Worm (Caenorhabditis elegans): Measurements from ENCODE around the gene madd-2.

DNA sequence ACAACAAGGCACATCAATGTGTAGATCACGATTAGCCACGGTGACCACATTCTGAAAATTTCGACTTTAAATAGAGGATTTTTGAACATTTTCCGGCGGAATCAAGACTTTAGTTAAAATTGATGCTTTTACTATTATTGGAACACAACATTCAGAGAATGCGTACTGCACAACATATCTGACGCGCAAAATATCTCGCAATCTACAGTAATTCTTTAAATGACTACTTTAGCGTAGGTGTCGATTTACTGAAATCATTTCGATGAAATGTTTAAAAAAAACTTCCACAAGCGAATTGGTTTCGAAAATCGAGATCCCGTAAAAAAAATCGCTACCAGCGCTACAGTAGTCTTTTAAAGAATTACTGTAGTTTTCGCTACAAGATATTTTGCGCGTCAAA is 14.7 kb downstream of the madd-2 start, which contains the start of gene Y50D4A.10:
- TF ChIP-seq ets-7 (tag; optimal IDR thresholded peaks at IDR 0.05), result no peak
- no peak for TF ChIP-seq flt-1 (GFP tag; IDR thresholded peaks at IDR 0.05)
- TF ChIP-seq F13C5.2 (tag; optimal IDR thresholded peaks at IDR 0.05), result no peak
- no peak for TF ChIP-seq sea-1 (GFP tag; conservative IDR thresholded peaks at IDR 0.05)
- no peak for TF ChIP-seq aly-1 (tag; optimal IDR thresholded peaks at IDR 0.05)
- no peak for TF ChIP-seq ama-1 (optimal IDR thresholded peaks at IDR 0.05)
- no peak for TF ChIP-seq ceh-13 (GFP tag; optimal IDR thresholded peaks at IDR 0.05)

Measured in whole organism, early embryonic.